Fruit fly (Drosophila melanogaster) Kc167 (cell line): ENCODE results near the gene Vha100-1.

Source experiments
- Myc ChIP-seq: fragments of >200 bp; optimal IDR thresholded peaks from 2 replicates; lab custom pipeline; 2017; ENCODE audit warnings: missing external identifiers
- Sin3A ChIP-seq: fragments of >200 bp; optimal IDR thresholded peaks from 2 replicates; lab custom pipeline; 2018; ENCODE audit warnings: missing external identifiers
- h ChIP-seq: fragments of >200 bp; optimal IDR thresholded peaks from 3 replicates; lab custom pipeline; 2018; ENCODE audit warnings: missing external identifiers
- insv ChIP-seq: fragments of >200 bp; optimal IDR thresholded peaks from 3 replicates; lab custom pipeline; 2018; ENCODE audit warnings: missing external identifiers
- psq ChIP-seq: fragments of >200 bp; optimal IDR thresholded peaks from 2 replicates; lab custom pipeline; 2017; ENCODE audit warnings: missing external identifiers
- ttk ChIP-seq: sonication (Bioruptor generic); optimal IDR thresholded peaks from 2 replicates; lab custom pipeline; 2017; ENCODE audit warnings: missing external identifiers

Gene Vha100-1

DNA sequence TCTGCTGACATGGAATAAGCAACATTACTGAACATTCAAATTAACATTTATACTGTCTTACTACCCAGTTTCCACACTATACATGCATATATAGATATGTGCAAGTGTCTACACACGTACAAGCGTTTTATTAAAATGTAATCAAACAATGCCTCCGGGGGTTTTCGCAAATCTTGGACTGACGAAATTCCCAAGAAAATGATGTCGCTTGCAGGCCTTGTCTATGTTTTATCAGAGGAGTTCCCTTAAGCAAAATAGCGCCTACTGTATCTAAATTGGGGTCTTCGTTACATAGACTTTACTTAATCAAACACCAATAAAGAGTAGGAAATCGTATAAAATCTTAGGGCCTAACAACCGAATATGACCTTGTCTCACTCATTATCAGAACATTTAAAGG lies 28.6 kb downstream of the Vha100-1 start:
- TF ChIP-seq h (lab: Kevin White, UChicago) = no peak
- no peak for TF ChIP-seq Sin3A (lab: Kevin White, UChicago)
- no peak for TF ChIP-seq insv
- TF ChIP-seq ttk (lab: Kevin White, UChicago) = no peak
- no peak for TF ChIP-seq psq
- no peak for TF ChIP-seq Myc

DNA sequence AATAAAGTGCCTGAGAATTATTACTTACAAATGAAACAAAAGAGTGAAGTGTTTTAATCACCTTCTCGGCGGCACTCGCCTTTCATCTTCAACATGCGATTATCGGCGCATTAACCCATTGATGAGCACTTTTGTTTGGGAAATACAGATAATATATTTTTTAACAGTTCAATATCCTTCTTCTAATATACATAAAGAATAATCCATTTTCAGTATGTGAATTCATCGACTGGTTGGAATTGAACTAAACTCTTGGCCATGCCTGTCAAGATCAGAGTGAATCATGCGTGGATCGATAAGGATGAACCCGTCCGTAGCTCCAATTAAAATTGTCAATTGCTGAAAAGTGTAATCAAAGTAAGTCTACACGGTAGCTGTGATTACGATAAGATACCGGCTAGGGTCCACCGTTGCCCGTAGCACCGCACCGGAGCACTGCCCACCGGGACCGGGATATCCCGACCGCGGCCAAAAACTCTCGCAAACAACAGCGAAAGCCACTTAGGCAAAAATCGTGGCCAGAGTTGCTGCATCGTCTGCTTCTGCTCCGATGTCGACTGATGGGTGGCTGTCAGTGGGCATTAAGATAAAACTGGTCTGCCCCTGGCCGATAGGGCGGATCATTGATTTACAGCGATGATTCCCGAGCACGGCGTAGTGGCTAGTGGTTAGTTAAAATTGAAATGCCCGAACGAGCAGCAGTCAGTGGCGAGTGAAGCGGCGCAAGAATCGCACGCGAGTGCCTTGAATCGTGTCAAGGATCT lies 34.1 kb downstream of the Vha100-1 start, which contains the start of gene CG11898:
CG11898 (plus strand) TSS at position 714 of the 764 bp plus-strand sequence.
- TF ChIP-seq psq = no peak
- no peak for TF ChIP-seq Myc
- TF ChIP-seq ttk (lab: Kevin White, UChicago) = no peak
- no peak for TF ChIP-seq h (lab: Kevin White, UChicago)
- no peak for TF ChIP-seq insv
- TF ChIP-seq Sin3A (lab: Kevin White, UChicago) = no peak
